Worm (Caenorhabditis elegans): ENCODE data around the gene haao-1.

- TF ChIP-seq elt-1 (tag; optimal IDR thresholded peaks at IDR 0.05) (peak; percentile 88), jun-1 (tag; optimal IDR thresholded peaks at IDR 0.05) (peak; percentile 98), snpc-4 (tag; optimal IDR thresholded peaks at IDR 0.05) (peak; percentile 96), lsy-12 (tag; optimal IDR thresholded peaks at IDR 0.05) (peak; percentile 99), unc-62 (GFP tag; optimal IDR thresholded peaks at IDR 0.05) (peak; percentile 97), nhr-77 (tag; optimal IDR thresholded peaks at IDR 0.05) (peak; percentile 92), nhr-237 (tag; optimal IDR thresholded peaks at IDR 0.05) (no peak), egl-27 (tag; optimal IDR thresholded peaks at IDR 0.05) (peak; percentile 90), ceh-28 (tag; optimal IDR thresholded peaks at IDR 0.05) (peak; percentile 92), nhr-11 (tag; optimal IDR thresholded peaks at IDR 0.05) (peak; percentile 99), elt-2 (tag; optimal IDR thresholded peaks at IDR 0.05) (peak; percentile 94)
Observed at ce11 chrV:9546860-9547269, 42.2 kb downstream of the haao-1 start, which contains the start of gene his-37.
